Fruit fly (Drosophila melanogaster) whole organism, adult: ENCODE data around the gene CG15200.

ENCODE experiments used
- CG11617 ChIP-seq: fragments of 200-800 bp; sonication (Bioruptor generic); optimal IDR thresholded peaks from 2 replicates; lab custom pipeline; 2017; ENCODE audit warnings: mild to moderate bottlenecking, missing biosample characterization, missing genetic modification reagents, missing genetic modification characterization
- CG12768 ChIP-seq: fragments of 200-800 bp; sonication (Bioruptor generic); optimal IDR thresholded peaks from 2 replicates; lab custom pipeline; 2017; ENCODE audit warnings: missing biosample characterization, missing genetic modification characterization, mild to moderate bottlenecking, moderate library complexity, missing genetic modification reagents
- CG14711 ChIP-seq: fragments of 200-800 bp; sonication (Bioruptor generic); optimal IDR thresholded peaks from 2 replicates; lab custom pipeline; 2018; ENCODE audit warnings: missing biosample characterization, mild to moderate bottlenecking, missing genetic modification characterization, moderate library complexity
- CG1620 ChIP-seq: fragments of 200-800 bp; sonication (Bioruptor generic); optimal IDR thresholded peaks from 2 replicates; lab custom pipeline; 2016; ENCODE audit warnings: missing biosample characterization, missing genetic modification characterization
- CG33017 ChIP-seq: fragments of 200-800 bp; sonication (Bioruptor generic); optimal IDR thresholded peaks from 2 replicates; lab custom pipeline; 2018; ENCODE audit warnings: missing biosample characterization, mild to moderate bottlenecking, missing genetic modification characterization, moderate library complexity
- CG5204 ChIP-seq: fragments of 200-800 bp; sonication (Bioruptor generic); optimal IDR thresholded peaks from 2 replicates; lab custom pipeline; 2016; ENCODE audit warnings: missing biosample characterization, missing genetic modification characterization
- CG7045 ChIP-seq: fragments of 200-800 bp; sonication (Bioruptor generic); optimal IDR thresholded peaks from 2 replicates; lab custom pipeline; 2017; ENCODE audit warnings: missing biosample characterization, mild to moderate bottlenecking, missing genetic modification characterization
- CG7101 ChIP-seq: fragments of 200-800 bp; sonication (Bioruptor generic); optimal IDR thresholded peaks from 2 replicates; lab custom pipeline; 2018; ENCODE audit warnings: missing biosample characterization, mild to moderate bottlenecking, missing genetic modification characterization, moderate library complexity
- Clk ChIP-seq: fragments of 200-800 bp; sonication (Bioruptor generic); optimal IDR thresholded peaks from 2 replicates; lab custom pipeline; 2017; ENCODE audit warnings: missing biosample characterization, missing genetic modification characterization
- Crg-1 ChIP-seq: fragments of 200-800 bp; sonication (Bioruptor generic); optimal IDR thresholded peaks from 2 replicates; lab custom pipeline; 2016; ENCODE audit warnings: missing biosample characterization, missing genetic modification characterization
- Hr96 ChIP-seq: fragments of 200-800 bp; sonication (Bioruptor generic); optimal IDR thresholded peaks from 2 replicates; lab custom pipeline; 2016; ENCODE audit warnings: missing biosample characterization, missing genetic modification characterization
- Mnt ChIP-seq: fragments of 200-800 bp; sonication (Bioruptor generic); optimal IDR thresholded peaks from 2 replicates; lab custom pipeline; 2016; ENCODE audit warnings: missing biosample characterization, mild to moderate bottlenecking, missing genetic modification characterization
- bab1 ChIP-seq: fragments of 200-800 bp; sonication (Bioruptor generic); optimal IDR thresholded peaks from 3 replicates; lab custom pipeline; 2019; ENCODE audit warnings: missing biosample characterization, mild to moderate bottlenecking, missing genetic modification characterization, moderate library complexity
- cic ChIP-seq: fragments of 200-800 bp; sonication (Bioruptor generic); optimal IDR thresholded peaks from 2 replicates; lab custom pipeline; 2017; ENCODE audit warnings: missing biosample characterization, mild to moderate bottlenecking, missing genetic modification characterization, moderate library complexity
- cnc ChIP-seq, 2 experiments: fragments of >200 bp; optimal IDR thresholded peaks; 2 replicates each; lab custom pipeline; 2017
- kay ChIP-seq: fragments of 200-800 bp; sonication (Bioruptor generic); peaks from one replicate; lab custom pipeline; 2016; ENCODE audit warnings: missing biosample characterization, missing genetic modification characterization, borderline replicate concordance
- ovo ChIP-seq: fragments of 200-800 bp; sonication (Bioruptor generic); optimal IDR thresholded peaks from 2 replicates; lab custom pipeline; 2016; ENCODE audit warnings: missing biosample characterization, missing genetic modification characterization
- pad ChIP-seq: fragments of 200-800 bp; sonication (Bioruptor generic); optimal IDR thresholded peaks from 3 replicates; lab custom pipeline; 2017; ENCODE audit warnings: missing biosample characterization, missing genetic modification characterization, mild to moderate bottlenecking, moderate library complexity, missing genetic modification reagents
- tj ChIP-seq: fragments of 200-800 bp; sonication (Bioruptor generic); optimal IDR thresholded peaks from 3 replicates; lab custom pipeline; 2017; ENCODE audit warnings: missing biosample characterization, mild to moderate bottlenecking, missing genetic modification characterization, moderate library complexity
- toe ChIP-seq: fragments of 200-800 bp; sonication (Bioruptor generic); optimal IDR thresholded peaks from 2 replicates; lab custom pipeline; 2016; ENCODE audit warnings: missing biosample characterization, missing genetic modification characterization

CG15200 gene

DNA sequence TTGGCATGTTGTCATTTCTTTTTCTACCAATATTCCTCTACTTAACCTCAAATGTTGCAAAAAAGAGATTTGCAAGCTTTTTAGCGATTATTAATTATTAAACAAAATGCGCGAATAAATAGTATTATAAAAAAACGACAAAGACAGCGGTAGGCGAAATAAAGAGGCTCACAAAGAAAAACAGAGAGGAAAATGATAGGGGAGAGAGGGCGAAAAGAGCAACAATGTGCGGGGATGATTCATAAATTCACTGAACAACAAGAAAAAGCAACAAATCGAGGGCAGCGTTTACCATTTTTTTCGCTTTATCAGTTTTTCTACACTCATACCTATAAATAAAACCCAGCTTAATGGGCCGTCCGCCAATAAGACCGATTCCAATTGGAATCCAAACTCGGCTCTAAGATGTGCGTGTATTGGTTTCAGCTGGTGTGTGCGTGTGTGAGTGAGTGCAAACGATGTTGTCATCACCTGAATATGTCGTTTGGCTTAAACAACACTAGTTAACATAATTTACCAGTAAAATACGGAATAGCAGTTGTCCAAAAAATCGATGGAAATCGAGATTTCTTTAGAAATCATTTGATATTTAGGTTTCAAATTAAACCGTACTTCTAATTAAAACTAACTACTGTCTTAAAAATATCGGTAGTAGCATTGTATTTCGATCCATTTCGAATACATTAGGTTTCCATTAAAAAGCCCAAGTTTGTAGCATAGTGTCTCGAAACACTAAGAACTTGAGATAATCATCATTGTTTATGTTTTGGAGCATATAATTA lies 26.7 kb upstream of the CG15200 start:
- TF ChIP-seq bab1: peak; percentile 10
- TF ChIP-seq kay (GFP tag; lab: Kevin White, UChicago): peak; percentile 36
- peak; percentile 43 for TF ChIP-seq tj (GFP tag; lab: Kevin White, UChicago)
- TF ChIP-seq CG12768: no peak
- TF ChIP-seq CG1620 (GFP tag; lab: Kevin White, UChicago): no peak
- peak; percentile 42 for TF ChIP-seq cic (GFP tag; lab: Kevin White, UChicago)

- TF ChIP-seq ovo: no peak
- no peak for TF ChIP-seq bab1
- TF ChIP-seq cic (GFP tag; lab: Kevin White, UChicago): no peak
- TF ChIP-seq CG14711 (tag; lab: Kevin White, UChicago): no peak
- TF ChIP-seq CG12768: no peak
- no peak for TF ChIP-seq CG1620 (GFP tag; lab: Kevin White, UChicago)
- TF ChIP-seq toe (GFP tag; lab: Kevin White, UChicago): no peak
- TF ChIP-seq pad: no peak
- no peak for TF ChIP-seq Mnt (GFP tag; lab: Kevin White, UChicago)
- no peak for TF ChIP-seq cnc (optimal IDR thresholded peaks at IDR 0.05; lab: Kevin White, UChicago)
- no peak for TF ChIP-seq Crg-1 (GFP tag; lab: Kevin White, UChicago)
- no peak for TF ChIP-seq kay (GFP tag; lab: Kevin White, UChicago)
- no peak for TF ChIP-seq CG33017
- no peak for TF ChIP-seq Hr96 (GFP tag; lab: Kevin White, UChicago)
- TF ChIP-seq Clk (GFP tag; lab: Kevin White, UChicago): no peak
- TF ChIP-seq CG7045 (GFP tag; lab: Kevin White, UChicago): no peak
- TF ChIP-seq CG7101 (tag; lab: Kevin White, UChicago): no peak
- no peak for TF ChIP-seq CG11617 (GFP tag; lab: Kevin White, UChicago)
- no peak for TF ChIP-seq CG5204
- TF ChIP-seq tj (GFP tag; lab: Kevin White, UChicago): no peak
These were observed 22.9 kb upstream of the CG15200 start, which contains the start of gene CG32668 for dm6 chrX:11159710-11160446. Gene CG32668 (minus strand): TSS chrX:11159760.

DNA sequence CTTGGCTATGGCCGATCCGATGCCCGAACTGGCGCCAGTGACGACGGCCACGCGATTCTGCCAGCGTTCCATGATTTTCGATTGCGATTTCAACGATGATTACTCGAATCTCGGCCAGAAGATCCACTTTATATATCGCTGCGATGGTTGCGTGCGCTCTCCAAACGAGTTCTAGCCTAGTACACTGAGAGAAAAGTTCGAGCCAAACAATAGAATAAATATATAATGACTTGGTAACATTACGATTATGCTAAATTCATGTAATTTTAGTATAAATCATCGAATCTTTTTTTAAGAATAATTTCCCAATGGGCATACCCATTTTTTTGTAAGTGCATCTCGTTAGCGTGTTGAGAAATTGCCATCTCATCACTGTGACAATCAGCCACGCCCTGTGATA lies 13.8 kb upstream of the CG15200 start, which contains the start of gene Antdh:
TSS of gene Antdh (minus strand) at position 101 of the 400 bp plus-strand sequence.
- no peak for TF ChIP-seq CG5204
- no peak for TF ChIP-seq CG1620 (GFP tag; lab: Kevin White, UChicago)
- TF ChIP-seq Hr96 (GFP tag; lab: Kevin White, UChicago): no peak
- no peak for TF ChIP-seq CG11617 (GFP tag; lab: Kevin White, UChicago)
- no peak for TF ChIP-seq tj (GFP tag; lab: Kevin White, UChicago)
- TF ChIP-seq CG7045 (GFP tag; lab: Kevin White, UChicago): no peak
- TF ChIP-seq Crg-1 (GFP tag; lab: Kevin White, UChicago): no peak
- no peak for TF ChIP-seq kay (GFP tag; lab: Kevin White, UChicago)
- no peak for TF ChIP-seq CG33017
- TF ChIP-seq CG7101 (tag; lab: Kevin White, UChicago): no peak
- no peak for TF ChIP-seq Clk (GFP tag; lab: Kevin White, UChicago)
- TF ChIP-seq Mnt (GFP tag; lab: Kevin White, UChicago): no peak
- no peak for TF ChIP-seq CG14711 (tag; lab: Kevin White, UChicago)
- TF ChIP-seq toe (GFP tag; lab: Kevin White, UChicago): no peak
- TF ChIP-seq cnc (optimal IDR thresholded peaks at IDR 0.05; lab: Kevin White, UChicago): no peak
- TF ChIP-seq bab1: no peak
- TF ChIP-seq cic (GFP tag; lab: Kevin White, UChicago): no peak
- TF ChIP-seq pad: no peak
- TF ChIP-seq CG12768: no peak

DNA sequence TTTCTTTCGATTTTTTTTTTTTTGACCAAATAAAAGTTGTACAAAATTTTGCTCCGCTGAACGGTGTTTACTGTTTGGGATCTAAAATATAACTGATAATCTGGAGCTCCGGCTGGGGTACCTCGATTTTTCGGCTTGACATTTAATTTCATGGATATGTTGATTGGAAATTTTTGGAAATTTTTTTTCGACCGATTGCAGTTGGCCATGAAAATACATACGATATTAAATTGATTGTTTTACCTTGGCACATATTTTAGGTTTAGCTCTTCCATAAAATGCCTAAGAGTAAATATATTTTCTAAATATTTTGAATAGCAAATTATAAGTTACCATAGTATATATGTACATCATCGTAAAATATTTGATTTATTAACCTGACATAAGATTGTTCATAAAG lies 12.2 kb upstream of the CG15200 start, which contains the start of gene CG1394:
TSS of gene CG1394 (minus strand) at position 101 of the 400 bp plus-strand sequence.
- TF ChIP-seq CG7101 (tag; lab: Kevin White, UChicago) (no peak), CG5204 (no peak), CG33017 (no peak), bab1 (no peak), CG1620 (GFP tag; lab: Kevin White, UChicago) (no peak), Hr96 (GFP tag; lab: Kevin White, UChicago) (no peak), CG7045 (GFP tag; lab: Kevin White, UChicago) (no peak), Crg-1 (GFP tag; lab: Kevin White, UChicago) (no peak), kay (GFP tag; lab: Kevin White, UChicago) (no peak), cnc (optimal IDR thresholded peaks at IDR 0.05; lab: Kevin White, UChicago) (no peak), CG12768 (no peak), CG11617 (GFP tag; lab: Kevin White, UChicago) (no peak), Mnt (GFP tag; lab: Kevin White, UChicago) (no peak), cic (GFP tag; lab: Kevin White, UChicago) (no peak), pad (no peak), tj (GFP tag; lab: Kevin White, UChicago) (no peak)

DNA sequence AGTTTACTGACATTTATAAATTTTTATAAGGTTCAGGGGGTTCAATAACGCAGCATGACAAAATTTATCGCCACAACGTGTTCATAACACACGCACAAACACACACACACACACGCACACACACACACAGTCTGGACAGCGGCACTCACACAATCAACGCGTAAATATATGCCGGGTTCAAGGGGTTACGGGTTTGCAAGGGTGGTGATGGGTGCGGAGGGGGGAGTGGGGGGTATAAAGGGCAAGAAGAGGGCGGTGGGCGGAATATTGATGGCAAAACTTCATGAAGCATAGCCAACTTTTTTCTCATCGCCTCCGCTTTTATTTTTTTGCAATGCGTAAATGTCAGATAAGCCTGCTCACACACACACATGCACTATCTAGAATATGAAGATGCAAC lies 6.7 kb upstream of the CG15200 start:
- TF ChIP-seq Mnt (GFP tag; lab: Kevin White, UChicago) (no peak), CG5204 (no peak), ovo (no peak), CG14711 (tag; lab: Kevin White, UChicago) (no peak), kay (GFP tag; lab: Kevin White, UChicago) (no peak), CG12768 (no peak), CG11617 (GFP tag; lab: Kevin White, UChicago) (no peak), Clk (GFP tag; lab: Kevin White, UChicago) (no peak), toe (GFP tag; lab: Kevin White, UChicago) (no peak), Crg-1 (GFP tag; lab: Kevin White, UChicago) (no peak), Hr96 (GFP tag; lab: Kevin White, UChicago) (no peak), pad (no peak), CG1620 (GFP tag; lab: Kevin White, UChicago) (no peak), CG7045 (GFP tag; lab: Kevin White, UChicago) (no peak), CG7101 (tag; lab: Kevin White, UChicago) (no peak), bab1 (no peak), CG33017 (no peak), cic (GFP tag; lab: Kevin White, UChicago) (no peak), cnc (optimal IDR thresholded peaks at IDR 0.05; lab: Kevin White, UChicago) (no peak)
